Fruit fly (Drosophila melanogaster): ENCODE results near the gene cmet.

DNA sequence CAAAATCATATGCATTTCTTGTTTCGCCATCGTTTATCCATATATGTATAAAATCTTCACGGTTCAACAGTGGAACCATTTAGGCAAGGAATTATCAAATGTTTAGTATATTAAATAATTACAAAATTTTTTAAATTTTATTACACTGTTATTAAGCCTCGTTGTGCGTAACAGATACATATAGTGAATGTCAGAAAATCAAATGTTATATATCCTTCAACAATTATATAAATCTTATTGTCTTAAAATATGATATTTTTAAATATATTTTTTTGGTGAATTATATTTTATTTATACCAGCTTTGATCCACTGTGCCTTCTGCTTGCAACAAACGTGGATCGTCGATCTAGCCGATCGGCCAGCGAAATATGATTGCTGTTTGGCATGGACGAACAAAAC, 38.3 kb upstream of the cmet start:
- TF ChIP-seq Mnt (GFP tag; optimal IDR thresholded peaks at IDR 0.05): no peak
- no peak for TF ChIP-seq CG11617 (GFP tag; optimal IDR thresholded peaks at IDR 0.05)
- TF ChIP-seq Crg-1 (GFP tag; optimal IDR thresholded peaks at IDR 0.05): no peak
- no peak for TF ChIP-seq CG14711 (tag; optimal IDR thresholded peaks at IDR 0.05)
- no peak for TF ChIP-seq Hr96 (GFP tag; optimal IDR thresholded peaks at IDR 0.05)
- TF ChIP-seq cnc (optimal IDR thresholded peaks at IDR 0.05): no peak
- no peak for TF ChIP-seq CG5204 (GFP tag; optimal IDR thresholded peaks at IDR 0.05)
- TF ChIP-seq cic (GFP tag; optimal IDR thresholded peaks at IDR 0.05): no peak
